Fruit fly (Drosophila melanogaster) whole organism, embryonic: ENCODE measurements around the gene Pur-alpha.
A peak's percentile ranks its signal among the peaks of the same experiment; 100 is the strongest.

Source experiments
- Atf3 ChIP-seq: fragments of 200-800 bp; sonication (Bioruptor generic); optimal IDR thresholded peaks from 3 replicates; lab custom pipeline; 2016; ENCODE audit warnings: missing biosample characterization, missing genetic modification characterization
- CG10147 ChIP-seq: fragments of 200-800 bp; sonication (Bioruptor generic); optimal IDR thresholded peaks from 2 replicates; lab custom pipeline; 2019; ENCODE audit warnings: missing biosample characterization, mild to moderate bottlenecking, missing genetic modification characterization, moderate library complexity
- CG10274 ChIP-seq: fragments of 200-800 bp; sonication (Bioruptor generic); optimal IDR thresholded peaks from 3 replicates; lab custom pipeline; 2017; ENCODE audit warnings: missing biosample characterization, mild to moderate bottlenecking, missing genetic modification characterization
- CG11085 ChIP-seq: fragments of 200-800 bp; sonication (Bioruptor generic); IDR thresholded peaks from 2 replicates; pipeline ENCODE4 v1.3.6; 2022; ENCODE audit warnings: missing biosample characterization, missing genetic modification characterization
- CG11398 ChIP-seq: fragments of 200-800 bp; sonication (Bioruptor generic); optimal IDR thresholded peaks from 2 replicates; lab custom pipeline; 2016; ENCODE audit warnings: missing biosample characterization, missing genetic modification characterization
- CG11456 ChIP-seq: fragments of 200-800 bp; sonication (Bioruptor generic); IDR thresholded peaks from 3 replicates; pipeline ENCODE4 v1.3.6; 2022; ENCODE audit warnings: missing biosample characterization, missing genetic modification characterization
- CG13894 ChIP-seq: fragments of 200-800 bp; sonication (Bioruptor generic); optimal IDR thresholded peaks from 3 replicates; lab custom pipeline; 2018; ENCODE audit warnings: missing biosample characterization, mild to moderate bottlenecking, missing genetic modification characterization, moderate library complexity
- CG14667 ChIP-seq: fragments of 200-800 bp; sonication (Bioruptor generic); IDR thresholded peaks from 2 replicates; pipeline ENCODE4 v1.3.6; 2022; ENCODE audit warnings: missing biosample characterization, missing genetic modification characterization
- CG14965 ChIP-seq: fragments of 200-800 bp; sonication (Bioruptor generic); optimal IDR thresholded peaks from 2 replicates; lab custom pipeline; 2016; ENCODE audit warnings: missing biosample characterization, missing genetic modification characterization, borderline replicate concordance
- CG1529 ChIP-seq: fragments of 200-800 bp; sonication (Bioruptor generic); optimal IDR thresholded peaks from 3 replicates; lab custom pipeline; 2018; ENCODE audit warnings: missing biosample characterization, missing genetic modification characterization
- CG3163 ChIP-seq: fragments of 200-800 bp; sonication (Bioruptor generic); optimal IDR thresholded peaks from 3 replicates; lab custom pipeline; 2016; ENCODE audit warnings: missing biosample characterization, missing genetic modification characterization
- CG34224 ChIP-seq: fragments of 200-800 bp; sonication (Bioruptor generic); IDR thresholded peaks from 3 replicates; pipeline ENCODE4 v1.3.6; 2022; ENCODE audit warnings: missing biosample characterization, missing genetic modification characterization; ENCODE audit not compliant: partially characterized antibody
- CG34376 ChIP-seq: fragments of 200-800 bp; sonication (Bioruptor generic); optimal IDR thresholded peaks from 2 replicates; lab custom pipeline; 2018; ENCODE audit warnings: missing biosample characterization, mild to moderate bottlenecking, missing genetic modification characterization
- CG3847 ChIP-seq: fragments of 200-800 bp; sonication (Bioruptor generic); IDR thresholded peaks from 2 replicates; pipeline ENCODE4 v1.3.6; 2022; ENCODE audit warnings: missing biosample characterization, missing genetic modification characterization
- CG5180 ChIP-seq: fragments of 200-800 bp; sonication (Bioruptor generic); optimal IDR thresholded peaks from 3 replicates; lab custom pipeline; 2017; ENCODE audit warnings: missing biosample characterization, missing genetic modification characterization, mild to moderate bottlenecking, moderate library complexity, missing genetic modification reagents
- CG8765 ChIP-seq: fragments of 200-800 bp; sonication (Bioruptor generic); IDR thresholded peaks from 2 replicates; pipeline ENCODE4 v1.3.6; 2022; ENCODE audit warnings: missing biosample characterization, missing genetic modification characterization
- CG8924 ChIP-seq: fragments of 200-800 bp; optimal IDR thresholded peaks from 3 replicates; lab custom pipeline; 2019; ENCODE audit warnings: missing biosample characterization, mild to moderate bottlenecking, missing genetic modification characterization, moderate library complexity
- Dek ChIP-seq: fragments of 200-800 bp; sonication (Bioruptor generic); optimal IDR thresholded peaks from 3 replicates; lab custom pipeline; 2019; ENCODE audit warnings: missing biosample characterization, mild to moderate bottlenecking, missing genetic modification characterization, moderate library complexity
- Fer1 ChIP-seq: fragments of 200-800 bp; sonication (Bioruptor generic); optimal IDR thresholded peaks from 2 replicates; lab custom pipeline; 2017; ENCODE audit warnings: missing biosample characterization, mild to moderate bottlenecking, missing genetic modification characterization
- Fer2 ChIP-seq: fragments of 200-800 bp; sonication (Bioruptor generic); optimal IDR thresholded peaks from 2 replicates; lab custom pipeline; 2018; ENCODE audit warnings: missing biosample characterization, mild to moderate bottlenecking, missing genetic modification characterization, moderate library complexity
- GATAe ChIP-seq: fragments of 200-800 bp; sonication (Bioruptor generic); conservative IDR thresholded peaks from 2 replicates; pipeline ENCODE4 v1.3.6; 2022; ENCODE audit warnings: missing biosample characterization, missing genetic modification characterization
- HLH4C ChIP-seq: fragments of 200-800 bp; sonication (Bioruptor generic); IDR thresholded peaks from 3 replicates; pipeline ENCODE4 v1.3.6; 2022; ENCODE audit warnings: missing biosample characterization, missing genetic modification characterization; ENCODE audit not compliant: partially characterized antibody
- Hand ChIP-seq: fragments of 200-800 bp; sonication (Bioruptor generic); optimal IDR thresholded peaks from 2 replicates; lab custom pipeline; 2017; ENCODE audit warnings: mild to moderate bottlenecking, missing biosample characterization, missing genetic modification reagents, missing genetic modification characterization
- Nf-YC ChIP-seq: fragments of 200-800 bp; optimal IDR thresholded peaks from 3 replicates; lab custom pipeline; 2019; ENCODE audit warnings: missing biosample characterization, mild to moderate bottlenecking, missing genetic modification characterization, moderate library complexity
- Poxn ChIP-seq: fragments of 200-800 bp; sonication (Bioruptor generic); IDR thresholded peaks from 2 replicates; pipeline ENCODE4 v1.3.6; 2022; ENCODE audit warnings: missing biosample characterization, missing genetic modification characterization
- Trl ChIP-seq, 3 experiments: fragments of >200 bp in 2 of 3; fragments of 200-800 bp in 1 of 3; sonication (Bioruptor generic) in 1 of 3; optimal IDR thresholded peaks; 2 replicates in 1 of 3; 3 replicates in 2 of 3; lab custom pipeline; 2016 to 2017; ENCODE audit warnings: missing biosample characterization in 1 of 3, missing genetic modification characterization in 1 of 3
- cg ChIP-seq: fragments of 200-800 bp; sonication (Bioruptor generic); optimal IDR thresholded peaks from 3 replicates; lab custom pipeline; 2019; ENCODE audit warnings: missing biosample characterization, mild to moderate bottlenecking, missing genetic modification characterization, moderate library complexity
- chinmo ChIP-seq: fragments of 200-800 bp; sonication (Bioruptor generic); IDR thresholded peaks from 4 replicates; pipeline ENCODE4 v1.3.6; 2022; ENCODE audit warnings: missing biosample characterization, missing genetic modification characterization; ENCODE audit not compliant: partially characterized antibody
- ci ChIP-seq: fragments of 200-800 bp; sonication (Bioruptor generic); IDR thresholded peaks from 3 replicates; pipeline ENCODE4 v1.3.6; 2022; ENCODE audit warnings: missing biosample characterization, missing genetic modification characterization
- croc ChIP-seq: fragments of 200-800 bp; sonication (Bioruptor generic); conservative IDR thresholded peaks from 3 replicates; pipeline ENCODE4 v1.3.6; 2022; ENCODE audit warnings: missing biosample characterization, missing genetic modification characterization
- crp ChIP-seq, 2 experiments: fragments of 200-800 bp; sonication (Bioruptor generic); optimal IDR thresholded peaks; 2 replicates in 1 of 2; 3 replicates in 1 of 2; lab custom pipeline; 2017; ENCODE audit warnings: missing biosample characterization in 2 of 2, missing genetic modification characterization in 2 of 2, mild to moderate bottlenecking in 1 of 2, moderate library complexity in 1 of 2
- esg ChIP-seq: fragments of 200-800 bp; sonication (Bioruptor generic); conservative IDR thresholded peaks from 2 replicates; pipeline ENCODE4 v1.3.6; 2022; ENCODE audit warnings: missing biosample characterization, missing genetic modification characterization
- ftz-f1 ChIP-seq: fragments of 200-800 bp; sonication (Bioruptor generic); optimal IDR thresholded peaks from 2 replicates; lab custom pipeline; 2016; ENCODE audit warnings: missing biosample characterization, missing genetic modification characterization
- grn ChIP-seq: fragments of 200-800 bp; sonication (Bioruptor generic); optimal IDR thresholded peaks from 3 replicates; lab custom pipeline; 2017; ENCODE audit warnings: missing biosample characterization, missing genetic modification characterization
- lola ChIP-seq, 3 experiments: fragments of >200 bp in 2 of 3; fragments of 200-800 bp in 1 of 3; sonication (Bioruptor generic) in 1 of 3; optimal IDR thresholded peaks; 2 replicates each; lab custom pipeline; 2017 to 2019; ENCODE audit warnings: missing biosample characterization in 3 of 3, missing genetic modification characterization in 3 of 3, mild to moderate bottlenecking in 1 of 3, moderate library complexity in 1 of 3
- mld ChIP-seq: fragments of 200-800 bp; sonication (Bioruptor generic); IDR thresholded peaks from 3 replicates; pipeline ENCODE4 v1.3.6; 2022; ENCODE audit warnings: missing biosample characterization, missing genetic modification characterization; ENCODE audit not compliant: partially characterized antibody
- nerfin-1 ChIP-seq: fragments of 200-800 bp; sonication (Bioruptor generic); optimal IDR thresholded peaks from 3 replicates; lab custom pipeline; 2019; ENCODE audit warnings: missing biosample characterization, mild to moderate bottlenecking, missing genetic modification characterization, moderate library complexity
- nom ChIP-seq: fragments of 200-800 bp; sonication (Bioruptor generic); optimal IDR thresholded peaks from 2 replicates; lab custom pipeline; 2017; ENCODE audit warnings: missing biosample characterization, missing genetic modification characterization, mild to moderate bottlenecking, moderate library complexity, missing genetic modification reagents
- pfk ChIP-seq: fragments of 200-800 bp; sonication (Bioruptor generic); optimal IDR thresholded peaks from 2 replicates; lab custom pipeline; 2018; ENCODE audit warnings: missing biosample characterization, mild to moderate bottlenecking, missing genetic modification characterization, moderate library complexity
- pros ChIP-seq: fragments of 200-800 bp; sonication (Bioruptor generic); optimal IDR thresholded peaks from 3 replicates; lab custom pipeline; 2019; ENCODE audit warnings: missing biosample characterization, mild to moderate bottlenecking, missing genetic modification characterization, moderate library complexity
- sens ChIP-seq: fragments of 200-800 bp; sonication (Bioruptor generic); peaks from one replicate; lab custom pipeline; 2016; ENCODE audit warnings: missing biosample characterization, missing genetic modification characterization
- sima ChIP-seq: fragments of 200-800 bp; sonication (Bioruptor generic); optimal IDR thresholded peaks from 2 replicates; lab custom pipeline; 2016; ENCODE audit warnings: missing biosample characterization, missing genetic modification characterization
- sr ChIP-seq: fragments of 200-800 bp; sonication (Bioruptor generic); IDR thresholded peaks from 3 replicates; pipeline ENCODE4 v1.3.6; 2022; ENCODE audit warnings: missing biosample characterization, missing genetic modification characterization
- twi ChIP-seq: fragments of 200-800 bp; optimal IDR thresholded peaks from 2 replicates; lab custom pipeline; 2019; ENCODE audit warnings: missing biosample characterization, mild to moderate bottlenecking, missing genetic modification characterization, moderate library complexity
- z ChIP-seq: fragments of 200-800 bp; sonication (Bioruptor generic); IDR thresholded peaks from 3 replicates; pipeline ENCODE4 v1.3.6; 2022; ENCODE audit warnings: missing biosample characterization, missing genetic modification characterization

The Pur-alpha gene

DNA sequence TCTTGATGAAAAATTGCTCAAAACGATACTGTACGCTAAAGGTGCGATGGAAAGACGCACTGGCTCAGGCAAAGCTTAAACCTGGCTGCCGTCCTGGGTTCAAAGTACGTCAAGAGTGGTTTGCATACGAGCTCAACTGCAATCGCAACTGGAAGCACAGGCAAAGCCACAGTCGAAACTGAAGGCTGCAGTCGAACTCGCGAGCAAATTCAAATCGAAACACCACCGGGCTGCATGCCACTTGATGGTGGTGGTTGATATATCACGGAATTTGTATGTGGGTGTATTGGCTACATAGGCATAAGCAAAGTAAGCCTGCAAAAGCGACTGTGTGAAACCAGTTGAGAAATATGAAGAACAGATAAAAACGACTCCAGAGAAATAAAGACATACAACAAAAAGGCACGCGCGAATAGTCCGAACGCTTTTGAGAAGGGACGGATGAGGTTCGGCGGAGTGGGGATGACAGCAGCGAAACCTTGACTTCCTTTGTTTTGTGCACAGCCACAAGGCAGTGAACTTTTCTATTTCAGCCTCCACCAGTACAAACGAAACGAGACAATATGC, 38.3 kb upstream of the Pur-alpha start:
- TF ChIP-seq CG5180 (GFP tag; lab: Kevin White, UChicago) (no peak), mld (GFP tag; lab: Robert Waterston, UW) (no peak), ftz-f1 (no peak), nom (peak; percentile 70), pros (GFP tag; lab: Kevin White, UChicago) (peak; percentile 52), Nf-YC (tag; lab: Kevin White, UChicago) (peak; percentile 14), grn (no peak), nerfin-1 (tag; lab: Kevin White, UChicago) (peak; percentile 54), CG10274 (GFP tag; lab: Kevin White, UChicago) (no peak), CG8765 (GFP tag; lab: Robert Waterston, UW) (no peak), esg (GFP tag; lab: Robert Waterston, UW) (no peak), CG13894 (tag; lab: Kevin White, UChicago) (peak; percentile 32), Dek (no peak), CG14667 (GFP tag; lab: Robert Waterston, UW) (no peak)
- TF ChIP-seq, all 482 proteins: peak for 5

- TF ChIP-seq CG3847 (GFP tag; lab: Robert Waterston, UW) = no peak
- TF ChIP-seq z (GFP tag; lab: Robert Waterston, UW) = no peak
- TF ChIP-seq Trl (optimal IDR thresholded peaks at IDR 0.05; lab: Kevin White, UChicago) = peak; percentile 41 to 49
- TF ChIP-seq Trl (GFP tag; optimal IDR thresholded peaks at IDR 0.05; lab: Kevin White, UChicago) = no peak
- peak; percentile 78 for TF ChIP-seq cg (GFP tag; lab: Kevin White, UChicago)
- TF ChIP-seq GATAe (GFP tag; lab: Robert Waterston, UW) = no peak
- peak; percentile 12 for TF ChIP-seq nom
- TF ChIP-seq croc (GFP tag; lab: Robert Waterston, UW) = no peak
- no peak for TF ChIP-seq ci (GFP tag; lab: Robert Waterston, UW)
- TF ChIP-seq CG14965 (GFP tag; lab: Kevin White, UChicago) = no peak
- peak; percentile 70 for TF ChIP-seq CG3163 (GFP tag; lab: Kevin White, UChicago)
- TF ChIP-seq CG11085 (GFP tag; lab: Robert Waterston, UW) = no peak
- TF ChIP-seq CG1529 (GFP tag; lab: Kevin White, UChicago) = no peak
- TF ChIP-seq HLH4C (GFP tag; lab: Robert Waterston, UW) = no peak
- TF ChIP-seq chinmo (GFP tag; lab: Robert Waterston, UW) = peak; percentile 83; the same call in 3 of the 4 replicates
- TF ChIP-seq crp (GFP tag; optimal IDR thresholded peaks at IDR 0.05; lab: Kevin White, UChicago) = no peak
These were observed 3.1 kb upstream of the Pur-alpha start for dm6 chr4:554758-555157.

dm6 chr4:557095-557878, 529 bp upstream of the Pur-alpha start, which contains the start of gene Tdg:
Gene Tdg, minus strand, starts transcription at chr4:557854.
- peak; percentile 60 for TF ChIP-seq twi
- TF ChIP-seq lola (GFP tag; optimal IDR thresholded peaks at IDR 0.05; lab: Kevin White, UChicago) = peak in 1 of 3 experiments; percentile 2
- TF ChIP-seq CG10147 = no peak
- no peak for TF ChIP-seq CG11456 (GFP tag; lab: Robert Waterston, UW)
- TF ChIP-seq nerfin-1 (tag; lab: Kevin White, UChicago) = peak; percentile 1
- TF ChIP-seq CG34376 (GFP tag; lab: Kevin White, UChicago) = peak; percentile 66
- no peak for TF ChIP-seq Poxn (GFP tag; lab: Robert Waterston, UW)
- no peak for TF ChIP-seq sr (GFP tag; lab: Robert Waterston, UW)
- TF ChIP-seq CG11398 (GFP tag; lab: Kevin White, UChicago) = peak; percentile 14
- no peak for TF ChIP-seq sima (GFP tag; lab: Kevin White, UChicago)
- no peak for TF ChIP-seq Fer2 (tag; lab: Kevin White, UChicago)
- TF ChIP-seq Fer1 (GFP tag; lab: Kevin White, UChicago) = no peak
- TF ChIP-seq sens (GFP tag; lab: Kevin White, UChicago) = peak; percentile 82
- TF ChIP-seq Hand = peak; percentile 8
- peak; percentile 48; the same call in 1 of the 3 replicates for TF ChIP-seq CG34224 (GFP tag; lab: Robert Waterston, UW)
- TF ChIP-seq CG13894 (tag; lab: Kevin White, UChicago) = peak; percentile 83
- no peak for TF ChIP-seq CG8924 (tag; lab: Kevin White, UChicago)
- TF ChIP-seq Atf3 = no peak
- TF ChIP-seq pfk (GFP tag; lab: Kevin White, UChicago) = peak; percentile 47
